Worm (Caenorhabditis elegans): ENCODE data around the gene nhr-274.

The nhr-274 gene

DNA sequence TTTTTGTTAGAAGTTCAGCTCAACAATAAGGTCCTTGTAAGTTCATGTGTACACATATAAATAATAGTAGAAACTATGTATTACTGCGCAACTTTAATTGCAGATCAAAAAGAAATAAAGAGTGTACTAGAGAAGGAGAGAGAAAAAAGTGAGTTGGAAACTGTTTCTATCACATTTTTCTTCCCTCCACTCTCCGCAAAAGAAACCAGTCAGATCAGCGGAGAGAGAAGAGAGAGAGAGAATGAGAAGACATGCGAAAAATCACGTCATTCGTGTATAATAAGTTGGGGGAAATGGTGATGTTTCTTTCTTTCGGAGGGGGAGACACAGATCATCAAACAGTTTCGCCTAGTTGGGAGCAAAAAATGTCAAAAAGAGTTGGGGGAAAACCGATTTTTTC, 10.2 kb upstream of the nhr-274 start (continued):
- TF ChIP-seq fkh-10 (GFP tag; optimal IDR thresholded peaks at IDR 0.05), result no peak
- TF ChIP-seq C04F5.9 (tag; optimal IDR thresholded peaks at IDR 0.05), result no peak
- TF ChIP-seq isw-1 (GFP tag; IDR thresholded peaks at IDR 0.05), result no peak
- no peak for TF ChIP-seq egl-27 (tag; optimal IDR thresholded peaks at IDR 0.05)
- TF ChIP-seq nhr-76 (tag; optimal IDR thresholded peaks at IDR 0.05), result no peak
- no peak for TF ChIP-seq egl-13 (tag; optimal IDR thresholded peaks at IDR 0.05)
- TF ChIP-seq zip-4 (GFP tag; optimal IDR thresholded peaks at IDR 0.05), result no peak
- no peak for TF ChIP-seq nhr-77 (tag; optimal IDR thresholded peaks at IDR 0.05)
- peak; percentile 12 for TF ChIP-seq nhr-90 (tag; optimal IDR thresholded peaks at IDR 0.05; ENCODE audit: poor library complexity)
- no peak for TF ChIP-seq ceh-90 (tag; optimal IDR thresholded peaks at IDR 0.05)
- no peak for TF ChIP-seq aha-1 (tag; optimal IDR thresholded peaks at IDR 0.05)
- TF ChIP-seq fos-1 (tag; optimal IDR thresholded peaks at IDR 0.05), result peak; percentile 65
- TF ChIP-seq C16A3.4 (tag; optimal IDR thresholded peaks at IDR 0.05), result peak; percentile 18
- no peak for TF ChIP-seq elt-2 (tag; optimal IDR thresholded peaks at IDR 0.05)
- peak in 1 of 2 experiments; percentile 9 for TF ChIP-seq efl-1 (optimal IDR thresholded peaks at IDR 0.05)
- peak in 1 of 2 experiments; percentile 81 for TF ChIP-seq efl-1 (GFP tag; optimal IDR thresholded peaks at IDR 0.05 in 1 of 2)
- no peak for TF ChIP-seq fkh-8 (tag; optimal IDR thresholded peaks at IDR 0.05)
- TF ChIP-seq alr-1 (tag; optimal IDR thresholded peaks at IDR 0.05; ENCODE audit: borderline replicate concordance), result no peak
- TF ChIP-seq snu-23 (GFP tag; optimal IDR thresholded peaks at IDR 0.05), result peak; percentile 71
- no peak for TF ChIP-seq hlh-4 (tag; optimal IDR thresholded peaks at IDR 0.05)
- peak in 2 of 6 experiments; percentile 31 to 75 for TF ChIP-seq elt-3 (tag; optimal IDR thresholded peaks at IDR 0.05)
- no peak for TF ChIP-seq hlh-17 (GFP tag; optimal IDR thresholded peaks at IDR 0.05; ENCODE audit: borderline replicate concordance)
- no peak for TF ChIP-seq efl-3 (GFP tag; optimal IDR thresholded peaks at IDR 0.05)
- TF ChIP-seq sptf-1 (tag; optimal IDR thresholded peaks at IDR 0.05), result no peak
- TF ChIP-seq unc-86 (tag; optimal IDR thresholded peaks at IDR 0.05), result no peak
- TF ChIP-seq nhr-20 (tag; optimal IDR thresholded peaks at IDR 0.05), result peak; percentile 66
- TF ChIP-seq blmp-1 (tag; optimal IDR thresholded peaks at IDR 0.05), result peak; percentile 93
- TF ChIP-seq skn-1 (tag; optimal IDR thresholded peaks at IDR 0.05), result peak; percentile 14
- no peak for TF ChIP-seq mef-2 (tag; optimal IDR thresholded peaks at IDR 0.05)
- TF ChIP-seq C34B4.2 (tag; optimal IDR thresholded peaks at IDR 0.05), result no peak
- no peak for TF ChIP-seq xbp-1 (tag; optimal IDR thresholded peaks at IDR 0.05)
- TF ChIP-seq pax-3 (tag; optimal IDR thresholded peaks at IDR 0.05), result no peak
- no peak for TF ChIP-seq unc-130 (tag; optimal IDR thresholded peaks at IDR 0.05)
- TF ChIP-seq ztf-4 (tag; optimal IDR thresholded peaks at IDR 0.05), result no peak
- TF ChIP-seq ceh-88 (GFP tag; IDR thresholded peaks at IDR 0.05), result no peak
- TF ChIP-seq Y116A8C.19 (tag; optimal IDR thresholded peaks at IDR 0.05; ENCODE audit: borderline replicate concordance), result no peak
- TF ChIP-seq unc-98 (GFP tag; IDR thresholded peaks at IDR 0.05), result no peak
- no peak for TF ChIP-seq nhr-19 (GFP tag; conservative IDR thresholded peaks at IDR 0.05)
- TF ChIP-seq ceh-63 (GFP tag; optimal IDR thresholded peaks at IDR 0.05), result no peak
- TF ChIP-seq lin-39 (tag; optimal IDR thresholded peaks at IDR 0.05), result no peak

DNA sequence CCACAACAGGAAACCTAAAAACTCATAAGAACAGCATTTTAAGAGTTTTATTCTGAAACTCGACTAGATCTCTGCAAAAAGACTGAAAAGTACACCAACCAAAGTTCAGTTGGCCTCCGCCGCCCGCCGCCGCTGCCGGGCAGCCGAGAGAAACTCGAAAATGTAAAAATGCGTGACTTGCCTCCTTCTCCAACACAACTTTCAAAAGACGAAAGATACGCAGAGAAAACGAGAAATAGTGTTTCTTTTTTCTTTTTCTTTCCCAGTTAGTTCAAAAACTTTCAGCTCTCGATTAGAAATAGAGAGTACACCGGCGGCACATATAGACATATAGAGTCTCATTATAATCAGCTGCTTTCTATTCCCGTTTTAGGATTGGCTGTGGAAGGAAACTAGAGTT, 4.7 kb upstream of the nhr-274 start:
- peak; percentile 82 for TF ChIP-seq fkh-8 (tag; optimal IDR thresholded peaks at IDR 0.05)
- TF ChIP-seq blmp-1 (tag; optimal IDR thresholded peaks at IDR 0.05), result peak; percentile 56
- no peak for TF ChIP-seq pag-3 (tag; optimal IDR thresholded peaks at IDR 0.05; ENCODE audit: borderline replicate concordance, insufficient read depth)
- no peak for TF ChIP-seq aly-2 (tag; optimal IDR thresholded peaks at IDR 0.05)
- peak; percentile 19 for TF ChIP-seq C16A3.4 (tag; optimal IDR thresholded peaks at IDR 0.05)
- TF ChIP-seq C34B4.2 (tag; optimal IDR thresholded peaks at IDR 0.05), result no peak
- no peak for TF ChIP-seq ceh-8 (GFP tag; optimal IDR thresholded peaks at IDR 0.05)
- no peak for TF ChIP-seq hlh-4 (tag; optimal IDR thresholded peaks at IDR 0.05)
- no peak for TF ChIP-seq snpc-4 (tag; optimal IDR thresholded peaks at IDR 0.05)
- TF ChIP-seq mep-1 (tag; optimal IDR thresholded peaks at IDR 0.05), result peak; percentile 16
- TF ChIP-seq lin-14 (GFP tag; optimal IDR thresholded peaks at IDR 0.05), result peak; percentile 68
- no peak for TF ChIP-seq sox-4 (tag; optimal IDR thresholded peaks at IDR 0.05)
- no peak for TF ChIP-seq nhr-28 (tag; optimal IDR thresholded peaks at IDR 0.05)
- TF ChIP-seq mdl-1 (tag; optimal IDR thresholded peaks at IDR 0.05), result peak in 1 of 2 experiments; percentile 41
- no peak for TF ChIP-seq nhr-85 (tag)
- TF ChIP-seq ces-1 (GFP tag; optimal IDR thresholded peaks at IDR 0.05), result no peak
- no peak for TF ChIP-seq mab-9 (GFP tag; IDR thresholded peaks at IDR 0.05)
- no peak for TF ChIP-seq hlh-17 (GFP tag; optimal IDR thresholded peaks at IDR 0.05; ENCODE audit: borderline replicate concordance)
- TF ChIP-seq alr-1 (tag; optimal IDR thresholded peaks at IDR 0.05; ENCODE audit: borderline replicate concordance), result no peak
- no peak for TF ChIP-seq nhr-84 (tag; optimal IDR thresholded peaks at IDR 0.05)
- TF ChIP-seq nhr-76 (tag; optimal IDR thresholded peaks at IDR 0.05), result no peak
- peak; percentile 16 for TF ChIP-seq efl-1 (optimal IDR thresholded peaks at IDR 0.05)
- TF ChIP-seq efl-1 (GFP tag; optimal IDR thresholded peaks at IDR 0.05 in 1 of 2), result peak in 1 of 2 experiments; percentile 12
- TF ChIP-seq unc-98 (GFP tag; IDR thresholded peaks at IDR 0.05), result no peak
